Fruit fly (Drosophila melanogaster): Measurements from ENCODE around the gene Pstk.

Pstk gene

dm6 chrX:19573687-19574086, 44.6 kb downstream of the Pstk start:
- no peak for TF ChIP-seq CTCF (optimal IDR thresholded peaks at IDR 0.05)
- no peak for TF ChIP-seq CG8478 (optimal IDR thresholded peaks at IDR 0.05)

All from S2 (cell line).